Worm (Caenorhabditis elegans) whole organism, L3 larva: ENCODE data around the gene Y39B6A.3.

Experiments
- R02D3.7 ChIP-seq: fragments of 150-350 bp; optimal IDR thresholded peaks from 2 replicates; lab custom pipeline; 2014; ENCODE audit warnings: missing biosample characterization, missing genetic modification characterization
- ZK546.5 ChIP-seq: sonication (generic microtip); optimal IDR thresholded peaks from 2 replicates; lab custom pipeline; 2017; ENCODE audit warnings: missing biosample characterization, missing genetic modification characterization
- aly-2 ChIP-seq: fragments of 150-350 bp; optimal IDR thresholded peaks from 2 replicates; lab custom pipeline; 2014; ENCODE audit warnings: missing biosample characterization, missing genetic modification characterization
- ama-1 ChIP-seq: fragments of 150-350 bp; optimal IDR thresholded peaks from 2 replicates; lab custom pipeline; 2018
- ceh-16 ChIP-seq: sonication (generic microtip); optimal IDR thresholded peaks from 2 replicates; lab custom pipeline; 2017; ENCODE audit warnings: missing biosample characterization, missing genetic modification characterization
- ceh-28 ChIP-seq: fragments of 150-350 bp; optimal IDR thresholded peaks from 2 replicates; lab custom pipeline; 2014; ENCODE audit warnings: missing biosample characterization, missing genetic modification reagents, missing genetic modification characterization
- ceh-82 ChIP-seq: fragments of 150-350 bp; optimal IDR thresholded peaks from 2 replicates; lab custom pipeline; 2014; ENCODE audit warnings: missing biosample characterization, missing genetic modification characterization
- ceh-9 ChIP-seq: sonication (generic microtip); optimal IDR thresholded peaks from 2 replicates; lab custom pipeline; 2018; ENCODE audit warnings: missing biosample characterization, missing genetic modification characterization
- daf-12 ChIP-seq: fragments of 150-350 bp; optimal IDR thresholded peaks from 2 replicates; lab custom pipeline; 2014; ENCODE audit warnings: missing biosample characterization, missing genetic modification reagents, missing genetic modification characterization
- egl-27 ChIP-seq: sonication (generic microtip); optimal IDR thresholded peaks from 4 replicates; lab custom pipeline; 2017; ENCODE audit warnings: missing biosample characterization, missing genetic modification reagents, missing genetic modification characterization
- egl-5 ChIP-seq: fragments of 150-350 bp; optimal IDR thresholded peaks from 2 replicates; lab custom pipeline; 2017; ENCODE audit warnings: missing biosample characterization, missing genetic modification reagents, missing genetic modification characterization, inconsistent platforms
- elt-1 ChIP-seq: fragments of 150-350 bp; optimal IDR thresholded peaks from 2 replicates; lab custom pipeline; 2014; ENCODE audit warnings: missing biosample characterization, missing genetic modification characterization
- elt-2 ChIP-seq: sonication (generic microtip); optimal IDR thresholded peaks from 2 replicates; lab custom pipeline; 2016; ENCODE audit warnings: missing genetic modification reagents, mild to moderate bottlenecking, missing genetic modification characterization, missing compliant biosample characterization
- elt-3 ChIP-seq, 3 experiments: fragments of 150-350 bp in 1 of 3; sonication (generic microtip) in 2 of 3; optimal IDR thresholded peaks; 2 replicates in 2 of 3; 4 replicates in 1 of 3; lab custom pipeline; 2014 to 2017; ENCODE audit warnings: missing biosample characterization in 3 of 3, missing genetic modification characterization in 3 of 3
- eor-1 ChIP-seq, 2 experiments: fragments of 150-350 bp; optimal IDR thresholded peaks; 2 replicates each; lab custom pipeline; 2014 to 2018; ENCODE audit warnings: missing biosample characterization in 2 of 2, missing genetic modification characterization in 2 of 2
- fkh-10 ChIP-seq: sonication (generic microtip); optimal IDR thresholded peaks from 2 replicates; lab custom pipeline; 2017; ENCODE audit warnings: missing biosample characterization, missing genetic modification reagents, missing genetic modification characterization
- fkh-2 ChIP-seq: fragments of 150-350 bp; optimal IDR thresholded peaks from 2 replicates; lab custom pipeline; 2014; ENCODE audit warnings: missing biosample characterization, missing genetic modification reagents, missing genetic modification characterization
- fos-1 ChIP-seq: fragments of 150-350 bp; optimal IDR thresholded peaks from 2 replicates; lab custom pipeline; 2014; ENCODE audit warnings: missing biosample characterization, missing genetic modification characterization
- hmg-11 ChIP-seq: sonication (generic microtip); optimal IDR thresholded peaks from 2 replicates; lab custom pipeline; 2016; ENCODE audit warnings: missing genetic modification characterization, missing compliant biosample characterization
- jun-1 ChIP-seq: fragments of 150-350 bp; optimal IDR thresholded peaks from 2 replicates; lab custom pipeline; 2014; ENCODE audit warnings: missing biosample characterization, missing genetic modification reagents, missing genetic modification characterization
- lin-15B ChIP-seq: fragments of 150-350 bp; optimal IDR thresholded peaks from 2 replicates; lab custom pipeline; 2014; ENCODE audit warnings: missing biosample characterization, missing genetic modification characterization
- lin-39 ChIP-seq: fragments of 150-350 bp; optimal IDR thresholded peaks from 2 replicates; lab custom pipeline; 2018; ENCODE audit warnings: missing biosample characterization, missing genetic modification reagents, missing genetic modification characterization
- lsy-12 ChIP-seq: sonication (generic microtip); optimal IDR thresholded peaks from 2 replicates; lab custom pipeline; 2016; ENCODE audit warnings: mild to moderate bottlenecking, missing genetic modification characterization, missing compliant biosample characterization
- mml-1 ChIP-seq: fragments of 150-350 bp; sonication (generic microtip); optimal IDR thresholded peaks from 3 replicates; lab custom pipeline; 2014; ENCODE audit warnings: missing biosample characterization, missing genetic modification characterization
- nfya-1 ChIP-seq: sonication (generic microtip); optimal IDR thresholded peaks from 2 replicates; lab custom pipeline; 2017; ENCODE audit warnings: missing genetic modification characterization, mild to moderate bottlenecking, missing compliant biosample characterization, antibody characterized with exemption, moderate library complexity; ENCODE audit not compliant: insufficient read depth
- nhr-11 ChIP-seq: fragments of 150-350 bp; optimal IDR thresholded peaks from 2 replicates; lab custom pipeline; 2014; ENCODE audit warnings: missing biosample characterization, missing genetic modification characterization
- nhr-12 ChIP-seq: fragments of 150-350 bp; optimal IDR thresholded peaks from 2 replicates; lab custom pipeline; 2014; ENCODE audit warnings: missing biosample characterization, missing genetic modification characterization
- nhr-23 ChIP-seq: fragments of 150-350 bp; optimal IDR thresholded peaks from 2 replicates; lab custom pipeline; 2014; ENCODE audit warnings: missing biosample characterization, missing genetic modification reagents, missing genetic modification characterization
- nhr-237 ChIP-seq: fragments of 150-350 bp; optimal IDR thresholded peaks from 2 replicates; lab custom pipeline; 2014; ENCODE audit warnings: missing biosample characterization, missing genetic modification characterization
- nhr-25 ChIP-seq: sonication (generic microtip); optimal IDR thresholded peaks from 2 replicates; lab custom pipeline; 2017; ENCODE audit warnings: missing biosample characterization, missing genetic modification characterization
- nhr-28 ChIP-seq: fragments of 150-350 bp; optimal IDR thresholded peaks from 2 replicates; lab custom pipeline; 2014; ENCODE audit warnings: missing biosample characterization, missing genetic modification characterization
- nhr-43 ChIP-seq: sonication (generic microtip); optimal IDR thresholded peaks from 2 replicates; lab custom pipeline; 2016; ENCODE audit warnings: mild to moderate bottlenecking, missing genetic modification characterization, missing compliant biosample characterization; ENCODE audit not compliant: poor library complexity, severe bottlenecking
- nhr-67 ChIP-seq: fragments of 150-350 bp; optimal IDR thresholded peaks from 2 replicates; lab custom pipeline; 2014; ENCODE audit warnings: missing biosample characterization, missing genetic modification characterization
- nhr-76 ChIP-seq: fragments of 150-350 bp; sonication (generic microtip); optimal IDR thresholded peaks from 5 replicates; lab custom pipeline; 2014; ENCODE audit warnings: missing biosample characterization, missing genetic modification characterization
- nhr-77 ChIP-seq: fragments of 150-350 bp; optimal IDR thresholded peaks from 2 replicates; lab custom pipeline; 2014; ENCODE audit warnings: missing biosample characterization, missing genetic modification characterization
- pqm-1 ChIP-seq: fragments of 150-350 bp; optimal IDR thresholded peaks from 2 replicates; lab custom pipeline; 2017; ENCODE audit warnings: missing biosample characterization, missing genetic modification characterization, inconsistent platforms
- sea-2 ChIP-seq: fragments of 150-350 bp; sonication (generic microtip); optimal IDR thresholded peaks from 4 replicates; lab custom pipeline; 2014; ENCODE audit warnings: missing biosample characterization, missing genetic modification reagents, missing genetic modification characterization
- skn-1 ChIP-seq: fragments of 150-350 bp; optimal IDR thresholded peaks from 2 replicates; lab custom pipeline; 2014; ENCODE audit warnings: missing biosample characterization, missing genetic modification characterization
- snpc-4 ChIP-seq: fragments of 150-350 bp; optimal IDR thresholded peaks from 2 replicates; lab custom pipeline; 2014; ENCODE audit warnings: missing biosample characterization, missing genetic modification characterization
- tbx-2 ChIP-seq: sonication (generic microtip); optimal IDR thresholded peaks from 2 replicates; lab custom pipeline; 2016; ENCODE audit warnings: mild to moderate bottlenecking, missing genetic modification characterization, missing compliant biosample characterization
- unc-39 ChIP-seq: sonication (generic microtip); optimal IDR thresholded peaks from 4 replicates; lab custom pipeline; 2017; ENCODE audit warnings: missing biosample characterization, missing genetic modification characterization
- unc-62 ChIP-seq: fragments of 150-350 bp; sonication (generic microtip); optimal IDR thresholded peaks from 4 replicates; lab custom pipeline; 2014; ENCODE audit warnings: missing biosample characterization, missing genetic modification reagents, missing genetic modification characterization
- zag-1 ChIP-seq: fragments of 150-350 bp; optimal IDR thresholded peaks from 2 replicates; lab custom pipeline; 2014; ENCODE audit warnings: missing biosample characterization, missing genetic modification characterization
- ztf-11 ChIP-seq: fragments of 150-350 bp; optimal IDR thresholded peaks from 2 replicates; lab custom pipeline; 2014; ENCODE audit warnings: missing biosample characterization, missing genetic modification characterization
- ztf-4 ChIP-seq: fragments of 150-350 bp; optimal IDR thresholded peaks from 2 replicates; lab custom pipeline; 2014; ENCODE audit warnings: missing biosample characterization, missing genetic modification characterization

Gene Y39B6A.3

ce11 chrV:19177070-19177469 lies 12.7 kb downstream of the Y39B6A.3 start:
- TF ChIP-seq daf-12 (tag; lab: Kevin White, UChicago) (no peak), lin-15B (tag; lab: Kevin White, UChicago) (no peak), fkh-10 (GFP tag; lab: Kevin White, UChicago) (no peak), eor-1 (tag; optimal IDR thresholded peaks at IDR 0.05; lab: Kevin White, UChicago) (no peak), fkh-2 (tag; lab: Kevin White, UChicago) (no peak), pqm-1 (no peak), nhr-67 (tag; lab: Kevin White, UChicago) (no peak), elt-1 (tag; lab: Kevin White, UChicago) (no peak), ceh-9 (no peak)

DNA sequence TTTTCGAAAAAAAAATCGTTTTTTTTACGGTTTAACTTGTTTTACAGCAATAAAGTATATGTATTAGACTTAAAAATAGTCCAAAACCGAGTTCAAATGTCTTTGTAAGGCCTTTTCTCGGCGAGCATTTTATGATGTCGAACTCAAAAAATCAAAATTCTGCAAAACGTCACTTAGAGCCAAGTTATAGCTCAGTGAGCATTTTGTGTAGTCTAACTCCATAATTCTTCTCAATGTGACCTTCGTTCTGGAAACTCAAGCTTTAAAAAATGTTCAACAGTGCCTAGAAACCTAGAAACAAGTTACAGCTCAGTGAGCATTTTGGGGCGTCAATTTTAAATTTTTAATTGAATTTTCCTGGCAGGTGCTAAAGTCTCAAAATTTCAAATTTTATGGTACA lies 14.1 kb downstream of the Y39B6A.3 start:
- TF ChIP-seq unc-39 (tag; lab: Kevin White, UChicago), result no peak
- no peak for TF ChIP-seq R02D3.7
- TF ChIP-seq skn-1 (tag; lab: Kevin White, UChicago), result no peak
- no peak for TF ChIP-seq snpc-4 (tag; lab: Kevin White, UChicago)
- TF ChIP-seq elt-1 (tag; lab: Kevin White, UChicago), result no peak
- TF ChIP-seq fkh-10 (GFP tag; lab: Kevin White, UChicago), result no peak
- no peak for TF ChIP-seq zag-1 (tag; lab: Kevin White, UChicago)
- no peak for TF ChIP-seq jun-1 (tag; lab: Kevin White, UChicago)
- no peak for TF ChIP-seq nhr-76 (tag; lab: Kevin White, UChicago)
- TF ChIP-seq nhr-28, result no peak
- no peak for TF ChIP-seq elt-3 (tag; optimal IDR thresholded peaks at IDR 0.05; lab: Kevin White, UChicago)
- no peak for TF ChIP-seq nhr-23 (tag; lab: Kevin White, UChicago)
- no peak for TF ChIP-seq ceh-82
- no peak for TF ChIP-seq ama-1 (lab: Kevin White, UChicago)
- TF ChIP-seq nhr-77, result no peak
- TF ChIP-seq aly-2 (tag; lab: Kevin White, UChicago), result no peak
- TF ChIP-seq tbx-2, result no peak

ce11 chrV:19174626-19175025 lies 15.2 kb downstream of the Y39B6A.3 start, which contains the start of gene hot-2:
TSS of gene hot-2 (plus strand) at chrV:19174759.
- TF ChIP-seq ceh-9 (no peak), nhr-12 (tag; lab: Kevin White, UChicago) (no peak), lsy-12 (no peak), eor-1 (tag; optimal IDR thresholded peaks at IDR 0.05; lab: Kevin White, UChicago) (no peak), mml-1 (no peak), elt-2 (no peak), R02D3.7 (no peak), nhr-237 (tag; lab: Kevin White, UChicago) (no peak), pqm-1 (no peak), egl-5 (tag; lab: Kevin White, UChicago) (no peak), aly-2 (tag; lab: Kevin White, UChicago) (no peak), snpc-4 (tag; lab: Kevin White, UChicago) (no peak), ZK546.5 (tag; lab: Kevin White, UChicago) (no peak)

- TF ChIP-seq egl-5 (tag; lab: Kevin White, UChicago) (no peak), sea-2 (GFP tag; lab: Kevin White, UChicago) (no peak), unc-39 (tag; lab: Kevin White, UChicago) (no peak), lin-39 (tag; lab: Kevin White, UChicago) (no peak), mml-1 (no peak), eor-1 (tag; optimal IDR thresholded peaks at IDR 0.05; lab: Kevin White, UChicago) (no peak), nhr-12 (tag; lab: Kevin White, UChicago) (no peak), ztf-4 (tag; lab: Kevin White, UChicago) (no peak), daf-12 (tag; lab: Kevin White, UChicago) (no peak), ama-1 (lab: Kevin White, UChicago) (no peak), skn-1 (tag; lab: Kevin White, UChicago) (peak; percentile 46), unc-62 (GFP tag; lab: Kevin White, UChicago) (no peak), lsy-12 (no peak), egl-27 (tag; lab: Kevin White, UChicago) (no peak), fos-1 (tag; lab: Kevin White, UChicago) (peak; percentile 69), fkh-2 (tag; lab: Kevin White, UChicago) (no peak), jun-1 (tag; lab: Kevin White, UChicago) (peak; percentile 96), tbx-2 (no peak), ceh-82 (no peak), R02D3.7 (no peak), elt-1 (tag; lab: Kevin White, UChicago) (no peak), ztf-11 (tag; lab: Kevin White, UChicago) (no peak), ceh-28 (tag; lab: Kevin White, UChicago) (peak; percentile 54), nhr-43 (tag; lab: Kevin White, UChicago) (no peak), nhr-11 (tag; lab: Kevin White, UChicago) (no peak), nhr-25 (tag; lab: Kevin White, UChicago) (no peak), snpc-4 (tag; lab: Kevin White, UChicago) (peak; percentile 61), nhr-237 (tag; lab: Kevin White, UChicago) (no peak), zag-1 (tag; lab: Kevin White, UChicago) (no peak), nfya-1 (tag; lab: Kevin White, UChicago) (no peak), nhr-23 (tag; lab: Kevin White, UChicago) (no peak), elt-3 (tag; optimal IDR thresholded peaks at IDR 0.05; lab: Kevin White, UChicago) (no peak), hmg-11 (tag; lab: Kevin White, UChicago) (peak; percentile 15), elt-2 (peak; percentile 100), ceh-16 (tag; lab: Kevin White, UChicago) (no peak), pqm-1 (peak; percentile 94), nhr-77 (no peak)
These were observed 31.1 kb downstream of the Y39B6A.3 start, which contains the start of gene Y39B6A.5 for ce11 chrV:19158664-19159063. TSS of gene Y39B6A.5 (minus strand) at chrV:19158877.
